Fruit fly (Drosophila melanogaster): Measurements from ENCODE around the gene CG14855.

Gene CG14855

DNA sequence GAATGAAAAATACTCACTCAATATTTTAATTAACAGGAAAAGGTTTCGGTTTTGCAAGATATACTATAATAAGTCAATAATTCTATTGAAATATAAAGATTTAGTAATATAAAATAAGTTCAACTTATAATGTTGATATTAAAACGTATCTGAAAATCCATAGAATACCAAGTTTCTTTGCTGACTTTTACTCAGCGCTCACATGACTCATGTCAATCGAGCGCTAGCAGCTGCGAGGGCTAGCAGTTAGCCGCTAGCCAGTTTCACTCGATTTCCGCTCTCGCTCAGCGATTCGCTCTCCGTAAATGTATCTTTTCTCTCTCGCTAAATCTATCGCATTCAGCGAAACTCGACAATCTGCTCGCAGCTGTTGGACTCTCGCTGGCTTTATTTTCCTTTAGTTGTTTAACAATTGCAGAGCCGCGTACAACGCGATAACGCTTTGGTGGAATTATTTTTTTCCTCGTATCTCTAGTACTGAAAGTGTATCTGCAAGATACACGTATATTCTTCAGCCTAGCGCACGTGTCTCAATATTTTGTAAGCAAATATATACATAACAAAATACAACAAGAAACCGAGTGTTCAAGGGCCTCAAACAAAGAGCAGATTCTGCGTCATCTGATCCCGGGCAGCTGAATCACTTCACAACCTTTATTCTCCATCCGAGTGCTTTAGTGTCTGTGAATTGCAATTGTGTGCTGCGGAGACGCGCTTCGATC, 46.9 kb upstream of the CG14855 start (continued):
- TF ChIP-seq Bgb (GFP tag; IDR thresholded peaks at IDR 0.05; ENCODE audit: partially characterized antibody), result peak; percentile 71
- peak; percentile 66 for TF ChIP-seq CG8089 (GFP tag; optimal IDR thresholded peaks at IDR 0.05)
- peak; percentile 21 for TF ChIP-seq D19B (GFP tag; optimal IDR thresholded peaks at IDR 0.05)
- TF ChIP-seq seq (GFP tag; IDR thresholded peaks at IDR 0.05), result peak; percentile 64; the same call in 1 of the 2 replicates
- TF ChIP-seq dmrt11E (tag; optimal IDR thresholded peaks at IDR 0.05), result peak; percentile 54
- TF ChIP-seq CG8765 (GFP tag; IDR thresholded peaks at IDR 0.05), result no peak
- peak; percentile 57; the same call in 1 of the 2 replicates for TF ChIP-seq CG31441 (GFP tag; IDR thresholded peaks at IDR 0.05)
- TF ChIP-seq CG16863 (GFP tag; optimal IDR thresholded peaks at IDR 0.05), result peak; percentile 22
- TF ChIP-seq CG9932 (GFP tag; IDR thresholded peaks at IDR 0.05), result no peak
- peak; percentile 5 for TF ChIP-seq crc (GFP tag; optimal IDR thresholded peaks at IDR 0.05)
- TF ChIP-seq Nf-YA (GFP tag; IDR thresholded peaks at IDR 0.05), result peak; percentile 30; the same call in 1 of the 2 replicates
- peak; percentile 39 for TF ChIP-seq Bdp1 (GFP tag; optimal IDR thresholded peaks at IDR 0.05)
- TF ChIP-seq Mad (GFP tag; optimal IDR thresholded peaks at IDR 0.05), result peak; percentile 26
- peak; percentile 47 for TF ChIP-seq CG8388 (GFP tag; optimal IDR thresholded peaks at IDR 0.05)
- TF ChIP-seq sob (GFP tag; IDR thresholded peaks at IDR 0.05), result peak; percentile 69; the same call in 1 of the 2 replicates
- TF ChIP-seq ap (GFP tag; IDR thresholded peaks at IDR 0.05), result no peak
- peak; percentile 38 for TF ChIP-seq Hsf (GFP tag; optimal IDR thresholded peaks at IDR 0.05)
- TF ChIP-seq tap (tag; optimal IDR thresholded peaks at IDR 0.05), result peak; percentile 60
- peak; percentile 94 for TF ChIP-seq CG17568 (GFP tag; optimal IDR thresholded peaks at IDR 0.05)
- peak; percentile 90 for TF ChIP-seq CG12071 (GFP tag; optimal IDR thresholded peaks at IDR 0.05)
- TF ChIP-seq Dbx (GFP tag; IDR thresholded peaks at IDR 0.05), result peak; percentile 63; the same call in 1 of the 3 replicates
- TF ChIP-seq Adf1 (GFP tag; IDR thresholded peaks at IDR 0.05), result peak; percentile 58; the same call in 1 of the 2 replicates
- no peak for TF ChIP-seq CG32772 (GFP tag; IDR thresholded peaks at IDR 0.05)
- TF ChIP-seq CG10209 (GFP tag; optimal IDR thresholded peaks at IDR 0.05), result peak; percentile 78
- peak; percentile 55 for TF ChIP-seq kay (GFP tag; optimal IDR thresholded peaks at IDR 0.05)
- TF ChIP-seq CG2202 (tag; optimal IDR thresholded peaks at IDR 0.05), result peak; percentile 84
- peak; percentile 14 for TF ChIP-seq Sry-δ (GFP tag; optimal IDR thresholded peaks at IDR 0.05)
- peak; percentile 73 for TF ChIP-seq CG17359 (tag; optimal IDR thresholded peaks at IDR 0.05)
- TF ChIP-seq CG5180 (GFP tag; optimal IDR thresholded peaks at IDR 0.05), result peak; percentile 76
- TF ChIP-seq Taf1 (GFP tag; IDR thresholded peaks at IDR 0.05), result no peak
- peak; percentile 75 for TF ChIP-seq Camta (GFP tag; optimal IDR thresholded peaks at IDR 0.05)
- TF ChIP-seq abd-A (tag; optimal IDR thresholded peaks at IDR 0.05), result peak; percentile 58
- peak; percentile 91 for TF ChIP-seq ATbp (GFP tag; optimal IDR thresholded peaks at IDR 0.05)
- TF ChIP-seq CG9727 (GFP tag; optimal IDR thresholded peaks at IDR 0.05), result peak; percentile 78
- peak; percentile 47 for TF ChIP-seq zf30C (GFP tag; optimal IDR thresholded peaks at IDR 0.05)
- TF ChIP-seq CG34376 (GFP tag; optimal IDR thresholded peaks at IDR 0.05), result peak; percentile 82
- TF ChIP-seq Sox102F (GFP tag; optimal IDR thresholded peaks at IDR 0.05), result peak; percentile 48
- TF ChIP-seq CG1792 (GFP tag; optimal IDR thresholded peaks at IDR 0.05), result peak; percentile 31
- peak; percentile 66 for TF ChIP-seq CG7839 (tag; optimal IDR thresholded peaks at IDR 0.05)
- peak; percentile 85 for TF ChIP-seq Vsx1 (GFP tag; optimal IDR thresholded peaks at IDR 0.05)
- TF ChIP-seq CG15479 (GFP tag; optimal IDR thresholded peaks at IDR 0.05), result peak; percentile 61
- no peak for TF ChIP-seq Doc3 (GFP tag; IDR thresholded peaks at IDR 0.05; ENCODE audit: partially characterized antibody)
- peak; percentile 38; the same call in 1 of the 3 replicates for TF ChIP-seq dysf (GFP tag; IDR thresholded peaks at IDR 0.05)
- TF ChIP-seq E2f1 (GFP tag; IDR thresholded peaks at IDR 0.05), result peak; percentile 15; the same call in 1 of the 2 replicates
- no peak for TF ChIP-seq esg (GFP tag; conservative IDR thresholded peaks at IDR 0.05)
- TF ChIP-seq CG12942 (GFP tag; optimal IDR thresholded peaks at IDR 0.05), result no peak
- no peak for TF ChIP-seq C15 (GFP tag; IDR thresholded peaks at IDR 0.05)
- peak; percentile 77 for TF ChIP-seq CG17912 (GFP tag; optimal IDR thresholded peaks at IDR 0.05)
- no peak for TF ChIP-seq Dip2 (GFP tag; IDR thresholded peaks at IDR 0.05)
